Worm (Caenorhabditis elegans) whole organism, early embryonic: Measurements from ENCODE around the gene srt-32.

Source experiments
- B0310.2 ChIP-seq: sonication (generic microtip); optimal IDR thresholded peaks from 2 replicates; lab custom pipeline; 2016; ENCODE audit warnings: mild to moderate bottlenecking, missing genetic modification characterization, missing compliant biosample characterization
- F13C5.2 ChIP-seq: sonication (generic microtip); optimal IDR thresholded peaks from 2 replicates; lab custom pipeline; 2017; ENCODE audit warnings: mild to moderate bottlenecking, missing genetic modification characterization, inconsistent platforms, missing compliant biosample characterization
- ama-1 ChIP-seq: fragments of 150-350 bp; optimal IDR thresholded peaks from 2 replicates; lab custom pipeline; 2014
- ets-7 ChIP-seq: sonication (generic microtip); optimal IDR thresholded peaks from 2 replicates; lab custom pipeline; 2016; ENCODE audit warnings: missing genotype, missing genetic modification characterization, missing compliant biosample characterization
- flt-1 ChIP-seq: fragments of 200-800 bp; sonication (Bioruptor generic); IDR thresholded peaks from 2 replicates; pipeline ENCODE4 v1.3.6; 2022; ENCODE audit warnings: missing genetic modification characterization, missing compliant biosample characterization
- hmbx-1 ChIP-seq: sonication (generic microtip); optimal IDR thresholded peaks from 2 replicates; lab custom pipeline; 2016; ENCODE audit warnings: mild to moderate bottlenecking, missing genetic modification characterization, missing compliant biosample characterization
- pes-1 ChIP-seq: fragments of 200-800 bp; sonication (Bioruptor generic); IDR thresholded peaks from 2 replicates; pipeline ENCODE4 v1.3.6; 2022; ENCODE audit warnings: missing genetic modification reagents, missing genetic modification characterization, missing compliant biosample characterization
- scrt-1 ChIP-seq: fragments of 200-800 bp; sonication (Bioruptor generic); IDR thresholded peaks from 2 replicates; pipeline ENCODE4 v1.3.6; 2022; ENCODE audit warnings: missing genetic modification characterization, missing compliant biosample characterization
- tbx-11 ChIP-seq: fragments of 200-800 bp; sonication (Bioruptor generic); IDR thresholded peaks from 2 replicates; pipeline ENCODE4 v1.3.6; 2022; ENCODE audit warnings: missing genetic modification characterization, missing compliant biosample characterization

ce11 chrV:14518010-14518409 lies 41.4 kb upstream of the srt-32 start, which contains the start of gene R02D5.6:
- TF ChIP-seq tbx-11 (GFP tag; lab: Robert Waterston, UW), result no peak
- no peak for TF ChIP-seq ets-7 (tag; lab: Kevin White, UChicago)
- TF ChIP-seq B0310.2, result no peak
- TF ChIP-seq flt-1 (GFP tag; lab: Robert Waterston, UW), result no peak
- TF ChIP-seq ama-1 (lab: Kevin White, UChicago), result no peak
- no peak for TF ChIP-seq hmbx-1 (tag; lab: Kevin White, UChicago)
- TF ChIP-seq pes-1, result no peak
- no peak for TF ChIP-seq F13C5.2 (tag; lab: Kevin White, UChicago)
- TF ChIP-seq scrt-1, result no peak
